Worm (Caenorhabditis elegans) whole organism, mixed stage, embryonic: ENCODE results near the gene T26G10.4.

Experiments used
- blmp-1 ChIP-seq: fragments of 150-350 bp; optimal IDR thresholded peaks from 2 replicates; lab custom pipeline; 2014; ENCODE audit warnings: missing biosample characterization, missing genetic modification characterization
- ceh-39 ChIP-seq: fragments of 150-350 bp; optimal IDR thresholded peaks from 2 replicates; lab custom pipeline; 2014; ENCODE audit warnings: missing biosample characterization, missing genetic modification characterization
- elt-1 ChIP-seq: sonication (generic microtip); optimal IDR thresholded peaks from 2 replicates; lab custom pipeline; 2017; ENCODE audit warnings: missing genetic modification characterization, mild to moderate bottlenecking, missing compliant biosample characterization, antibody characterized with exemption, moderate library complexity, borderline replicate concordance; ENCODE audit not compliant: insufficient read depth
- elt-3 ChIP-seq: fragments of 150-350 bp; optimal IDR thresholded peaks from 2 replicates; lab custom pipeline; 2014; ENCODE audit warnings: missing biosample characterization, missing genetic modification characterization
- flh-1 ChIP-seq: fragments of 200-800 bp; sonication (Bioruptor generic); optimal IDR thresholded peaks from 2 replicates; lab custom pipeline; 2018; ENCODE audit warnings: mild to moderate bottlenecking, missing genetic modification characterization, moderate library complexity, missing compliant biosample characterization
- mab-5 ChIP-seq: fragments of 150-350 bp; optimal IDR thresholded peaks from 2 replicates; lab custom pipeline; 2014; ENCODE audit warnings: missing biosample characterization, missing genetic modification characterization
- mep-1 ChIP-seq: fragments of 150-350 bp; optimal IDR thresholded peaks from 2 replicates; lab custom pipeline; 2017; ENCODE audit warnings: missing biosample characterization, missing genetic modification reagents, missing genetic modification characterization, inconsistent platforms
- nhr-237 ChIP-seq: fragments of 150-350 bp; optimal IDR thresholded peaks from 2 replicates; lab custom pipeline; 2014; ENCODE audit warnings: missing biosample characterization, missing genetic modification characterization
- nhr-76 ChIP-seq: sonication (generic microtip); optimal IDR thresholded peaks from 2 replicates; lab custom pipeline; 2017; ENCODE audit warnings: missing biosample characterization, missing genetic modification characterization
- pha-4 ChIP-seq: fragments of 150-350 bp; optimal IDR thresholded peaks from 2 replicates; lab custom pipeline; 2018; ENCODE audit warnings: missing biosample characterization, missing genetic modification reagents, missing genetic modification characterization
- sem-2 ChIP-seq: fragments of 200-800 bp; sonication (Bioruptor generic); optimal IDR thresholded peaks from 2 replicates; lab custom pipeline; 2018; ENCODE audit warnings: mild to moderate bottlenecking, missing genetic modification characterization, missing compliant biosample characterization
- snpc-4 ChIP-seq: fragments of 150-350 bp; optimal IDR thresholded peaks from 2 replicates; lab custom pipeline; 2014; ENCODE audit warnings: missing biosample characterization, missing genetic modification characterization
- unc-120 ChIP-seq: sonication (generic microtip); optimal IDR thresholded peaks from 2 replicates; lab custom pipeline; 2017; ENCODE audit warnings: missing genetic modification characterization, missing compliant biosample characterization; ENCODE audit not compliant: poor library complexity, severe bottlenecking
- ztf-11 ChIP-seq: fragments of 150-350 bp; optimal IDR thresholded peaks from 2 replicates; lab custom pipeline; 2014; ENCODE audit warnings: missing biosample characterization, missing genetic modification characterization

ce11 chrIII:9461894-9462784, 41.8 kb downstream of the T26G10.4 start:
- TF ChIP-seq unc-120 (tag; lab: Kevin White, UChicago) (no peak), nhr-76 (tag; lab: Kevin White, UChicago) (no peak), pha-4 (tag; lab: Kevin White, UChicago) (no peak), elt-3 (tag; lab: Kevin White, UChicago) (no peak), sem-2 (GFP tag; lab: Kevin White, UChicago) (no peak), mep-1 (tag; lab: Kevin White, UChicago) (no peak), elt-1 (tag; lab: Kevin White, UChicago) (no peak), ztf-11 (no peak), blmp-1 (no peak), flh-1 (GFP tag; lab: Kevin White, UChicago) (no peak), nhr-237 (tag; lab: Kevin White, UChicago) (no peak), mab-5 (tag; lab: Kevin White, UChicago) (no peak), snpc-4 (tag; lab: Kevin White, UChicago) (no peak), ceh-39 (no peak)
